Worm (Caenorhabditis elegans): ENCODE data around the gene zig-6.

zig-6 gene

ce11 chrX:5210927-5211655 is 22.2 kb upstream of the zig-6 start:
- TF ChIP-seq nhr-80 (tag; optimal IDR thresholded peaks at IDR 0.05), result peak; percentile 33
- TF ChIP-seq snpc-3.4 (tag; optimal IDR thresholded peaks at IDR 0.05), result no peak
- TF ChIP-seq lin-40 (tag; optimal IDR thresholded peaks at IDR 0.05), result no peak

- peak; percentile 33; the same call in 1 of the 2 replicates for TF ChIP-seq hmg-1.2 (GFP tag; IDR thresholded peaks at IDR 0.05)
- TF ChIP-seq ztf-3 (GFP tag; optimal IDR thresholded peaks at IDR 0.05), result no peak
- no peak for TF ChIP-seq T07F8.4 (tag; optimal IDR thresholded peaks at IDR 0.05)
- TF ChIP-seq Y95B8A.8 (GFP tag; IDR thresholded peaks at IDR 0.05), result no peak
- TF ChIP-seq B0261.1 (tag; optimal IDR thresholded peaks at IDR 0.05), result no peak
- TF ChIP-seq nfyb-1 (GFP tag; IDR thresholded peaks at IDR 0.05), result no peak
- no peak for TF ChIP-seq rec-8 (tag; optimal IDR thresholded peaks at IDR 0.05)
- no peak for TF ChIP-seq sptf-2 (GFP tag; optimal IDR thresholded peaks at IDR 0.05)
- no peak for TF ChIP-seq unc-62 (GFP tag; optimal IDR thresholded peaks at IDR 0.05)
- no peak for TF ChIP-seq nfya-2 (GFP tag; IDR thresholded peaks at IDR 0.05)
- no peak for TF ChIP-seq Y53G8AR.9 (GFP tag; conservative IDR thresholded peaks at IDR 0.05)
- no peak for TF ChIP-seq ets-4 (GFP tag; optimal IDR thresholded peaks at IDR 0.05)
- no peak for TF ChIP-seq him-1 (tag; optimal IDR thresholded peaks at IDR 0.05)
- no peak for TF ChIP-seq F57C9.4 (tag; optimal IDR thresholded peaks at IDR 0.05)
- no peak for TF ChIP-seq Y56A3A.18 (GFP tag; IDR thresholded peaks at IDR 0.05)
- peak; percentile 15 for TF ChIP-seq ceh-27 (GFP tag; optimal IDR thresholded peaks at IDR 0.05)
- TF ChIP-seq attf-5 (GFP tag; optimal IDR thresholded peaks at IDR 0.05), result no peak
Measured at ce11 chrX:5210524-5210923, 21.6 kb upstream of the zig-6 start.

ce11 chrX:5209429-5209828 is 20.6 kb upstream of the zig-6 start:
- no peak for TF ChIP-seq pha-4 (tag; optimal IDR thresholded peaks at IDR 0.05)
- TF ChIP-seq cebp-1 (GFP tag; IDR thresholded peaks at IDR 0.05), result no peak
- TF ChIP-seq cebp-1 (tag; optimal IDR thresholded peaks at IDR 0.05), result no peak
- no peak for TF ChIP-seq egl-18 (GFP tag; IDR thresholded peaks at IDR 0.05)
- TF ChIP-seq Y67H2A.10 (GFP tag; conservative IDR thresholded peaks at IDR 0.05), result no peak
- no peak for TF ChIP-seq sptf-2 (GFP tag; optimal IDR thresholded peaks at IDR 0.05)
- TF ChIP-seq ama-1 (optimal IDR thresholded peaks at IDR 0.05), result no peak
- TF ChIP-seq ama-1 (GFP tag; optimal IDR thresholded peaks at IDR 0.05), result no peak
- TF ChIP-seq let-526 (GFP tag; IDR thresholded peaks at IDR 0.05), result no peak
- TF ChIP-seq F49E8.2 (tag; optimal IDR thresholded peaks at IDR 0.05; ENCODE audit: insufficient read depth), result no peak
- TF ChIP-seq K12H6.12 (tag; optimal IDR thresholded peaks at IDR 0.05), result no peak
- TF ChIP-seq dox-1 (GFP tag; IDR thresholded peaks at IDR 0.05), result 0 out of 2 replicates have a peak, but pooled peaks have one; percentile 45
- no peak for TF ChIP-seq chd-7 (tag; optimal IDR thresholded peaks at IDR 0.05)
- no peak for TF ChIP-seq egrh-3 (GFP tag; IDR thresholded peaks at IDR 0.05)
- no peak for TF ChIP-seq F33H1.4 (GFP tag; IDR thresholded peaks at IDR 0.05)
- no peak for TF ChIP-seq F10E7.11 (tag; optimal IDR thresholded peaks at IDR 0.05)
- no peak for TF ChIP-seq ceh-91 (GFP tag; IDR thresholded peaks at IDR 0.05)
- peak; percentile 17 for TF ChIP-seq nhr-80 (tag; optimal IDR thresholded peaks at IDR 0.05)
- 0 out of 2 replicates have a peak, but pooled peaks have one; percentile 35 for TF ChIP-seq zfh-2 (GFP tag; conservative IDR thresholded peaks at IDR 0.05)
- TF ChIP-seq Y53G8AR.9 (GFP tag; conservative IDR thresholded peaks at IDR 0.05), result no peak
- no peak for TF ChIP-seq nfyb-1 (GFP tag; IDR thresholded peaks at IDR 0.05)
- TF ChIP-seq aptf-3 (GFP tag; IDR thresholded peaks at IDR 0.05), result 0 out of 2 replicates have a peak, but pooled peaks have one; percentile 44
- TF ChIP-seq ztf-18 (tag; optimal IDR thresholded peaks at IDR 0.05), result no peak
- no peak for TF ChIP-seq sdz-38 (tag; optimal IDR thresholded peaks at IDR 0.05)
- TF ChIP-seq hrde-1 (tag; optimal IDR thresholded peaks at IDR 0.05; ENCODE audit: borderline replicate concordance), result no peak
- TF ChIP-seq ceh-100 (GFP tag; IDR thresholded peaks at IDR 0.05), result no peak
- no peak for TF ChIP-seq F37B4.10 (GFP tag; IDR thresholded peaks at IDR 0.05)
